Fruit fly (Drosophila melanogaster): ENCODE results near the gene CG15533.

CG15533 gene

DNA sequence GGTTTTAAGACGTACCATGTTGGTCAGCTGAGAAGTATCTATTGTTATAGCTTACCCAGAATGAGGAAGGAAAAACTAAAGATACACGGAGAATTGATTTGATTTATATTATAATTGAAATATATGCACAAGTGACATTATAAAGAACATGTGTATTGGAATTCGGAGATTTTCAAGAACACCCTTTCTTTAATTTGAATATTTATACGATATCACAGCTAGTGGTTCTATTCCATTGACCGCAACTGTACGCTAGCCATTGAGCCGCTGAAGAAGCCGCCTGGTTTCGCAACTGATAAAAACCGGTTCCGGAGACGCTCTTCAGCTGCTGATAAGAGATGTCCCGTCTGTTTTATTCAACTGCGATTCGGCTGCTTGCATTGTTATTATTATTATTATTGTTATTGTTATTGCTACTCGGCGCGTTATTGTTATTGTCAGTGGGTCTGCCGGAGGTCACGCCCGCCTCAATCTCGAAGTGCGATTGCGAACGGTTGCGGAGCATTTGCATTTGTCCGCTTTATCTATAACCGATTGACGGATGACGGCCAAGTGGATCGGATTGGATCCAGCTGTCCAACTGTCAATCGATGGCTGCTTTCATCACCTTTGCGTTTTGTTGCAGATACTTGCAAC lies 33.1 kb downstream of the CG15533 start (continued):
- TF ChIP-seq CG2875 (GFP tag; optimal IDR thresholded peaks at IDR 0.05) (no peak), abd-A (tag; optimal IDR thresholded peaks at IDR 0.05) (no peak), dan (GFP tag; IDR thresholded peaks at IDR 0.05) (no peak), CG2120 (GFP tag; optimal IDR thresholded peaks at IDR 0.05) (peak; percentile 23), row (GFP tag; IDR thresholded peaks at IDR 0.05) (peak; percentile 58), Sin3A (optimal IDR thresholded peaks at IDR 0.05) (no peak), CG9727 (GFP tag; optimal IDR thresholded peaks at IDR 0.05) (peak; percentile 25), pho (GFP tag; optimal IDR thresholded peaks at IDR 0.05) (no peak), stc (GFP tag; IDR thresholded peaks at IDR 0.05) (0 out of 2 replicates have a peak, but pooled peaks have one; percentile 8), Ada2b (GFP tag; IDR thresholded peaks at IDR 0.05) (no peak), CG15011 (GFP tag; optimal IDR thresholded peaks at IDR 0.05) (peak; percentile 1), sisA (GFP tag; IDR thresholded peaks at IDR 0.05) (no peak), CG17359 (tag; optimal IDR thresholded peaks at IDR 0.05) (peak; percentile 29), Dfd (GFP tag; optimal IDR thresholded peaks at IDR 0.05) (no peak), pzg (GFP tag; optimal IDR thresholded peaks at IDR 0.05) (no peak), CG8478 (optimal IDR thresholded peaks at IDR 0.05) (no peak), gem (tag; optimal IDR thresholded peaks at IDR 0.05) (peak; percentile 64), ind (GFP tag; optimal IDR thresholded peaks at IDR 0.05) (no peak), CG34224 (GFP tag; IDR thresholded peaks at IDR 0.05; ENCODE audit: partially characterized antibody) (no peak), CG3163 (GFP tag; optimal IDR thresholded peaks at IDR 0.05) (no peak), mirr (GFP tag; optimal IDR thresholded peaks at IDR 0.05) (no peak), CG11456 (GFP tag; IDR thresholded peaks at IDR 0.05) (no peak), lilli (GFP tag; optimal IDR thresholded peaks at IDR 0.05) (no peak), Dll (GFP tag; IDR thresholded peaks at IDR 0.05; ENCODE audit: partially characterized antibody) (no peak), kni (GFP tag; optimal IDR thresholded peaks at IDR 0.05) (no peak), H2.0 (GFP tag; IDR thresholded peaks at IDR 0.05) (0 out of 2 replicates have a peak, but pooled peaks have one; percentile 41), Max (GFP tag; optimal IDR thresholded peaks at IDR 0.05) (no peak), CoRest (tag; optimal IDR thresholded peaks at IDR 0.05) (peak; percentile 41), caup (GFP tag; optimal IDR thresholded peaks at IDR 0.05; ENCODE audit: severe bottlenecking) (no peak), CG6683 (GFP tag; optimal IDR thresholded peaks at IDR 0.05) (no peak), CG6765 (GFP tag; optimal IDR thresholded peaks at IDR 0.05) (no peak), gcm2 (GFP tag; optimal IDR thresholded peaks at IDR 0.05) (no peak), CG13894 (tag; optimal IDR thresholded peaks at IDR 0.05) (no peak), CG18476 (GFP tag; optimal IDR thresholded peaks at IDR 0.05) (no peak), Chrac-16 (GFP tag; optimal IDR thresholded peaks at IDR 0.05) (no peak), sens-2 (GFP tag; IDR thresholded peaks at IDR 0.05) (no peak), CG6689 (GFP tag; IDR thresholded peaks at IDR 0.05) (0 out of 2 replicates have a peak, but pooled peaks have one; percentile 37), CrebB (tag; optimal IDR thresholded peaks at IDR 0.05) (no peak), CG8765 (GFP tag; IDR thresholded peaks at IDR 0.05) (no peak), CG12391 (tag; optimal IDR thresholded peaks at IDR 0.05) (peak; percentile 43), CG15269 (tag; optimal IDR thresholded peaks at IDR 0.05) (peak; percentile 56), NfI (GFP tag; optimal IDR thresholded peaks at IDR 0.05) (no peak), CG1832 (GFP tag; optimal IDR thresholded peaks at IDR 0.05) (no peak), CG5245 (GFP tag; optimal IDR thresholded peaks at IDR 0.05) (no peak), cas (GFP tag; IDR thresholded peaks at IDR 0.05) (no peak), CG10979 (tag; optimal IDR thresholded peaks at IDR 0.05) (peak; percentile 26), CG18262 (tag; optimal IDR thresholded peaks at IDR 0.05) (peak; percentile 33), h (optimal IDR thresholded peaks at IDR 0.05) (no peak), eve (GFP tag; optimal IDR thresholded peaks at IDR 0.05) (no peak), Bgb (GFP tag; IDR thresholded peaks at IDR 0.05; ENCODE audit: partially characterized antibody) (no peak), otp (GFP tag; IDR thresholded peaks at IDR 0.05) (0 out of 3 replicates have a peak, but pooled peaks have one; percentile 34)

Data from whole organism, embryonic.